Worm (Caenorhabditis elegans) whole organism, young adult: ENCODE data around the gene sex-1.

Source experiments
- B0035.1 ChIP-seq: sonication (generic microtip); optimal IDR thresholded peaks from 2 replicates; lab custom pipeline; 2016; ENCODE audit warnings: missing genetic modification characterization, mild to moderate bottlenecking, missing compliant biosample characterization, missing genotype, missing genetic modification reagents
- F23B12.7 ChIP-seq: sonication (generic microtip); optimal IDR thresholded peaks from 2 replicates; lab custom pipeline; 2017; ENCODE audit warnings: missing genetic modification characterization, mild to moderate bottlenecking, missing compliant biosample characterization, antibody characterized with exemption, moderate library complexity; ENCODE audit not compliant: insufficient read depth
- K12H6.12 ChIP-seq: fragments of 200-800 bp; sonication (Bioruptor generic); optimal IDR thresholded peaks from 2 replicates; lab custom pipeline; 2018; ENCODE audit warnings: mild to moderate bottlenecking, missing genetic modification characterization, missing compliant biosample characterization
- T07F8.4 ChIP-seq: sonication (generic microtip); optimal IDR thresholded peaks from 2 replicates; lab custom pipeline; 2016; ENCODE audit warnings: mild to moderate bottlenecking, missing genetic modification characterization, moderate library complexity, missing compliant biosample characterization
- Y95B8A.8 ChIP-seq: fragments of 200-800 bp; sonication (Bioruptor generic); IDR thresholded peaks from 2 replicates; pipeline ENCODE4 v1.3.6; 2022; ENCODE audit warnings: missing genetic modification reagents, missing genetic modification characterization, missing compliant biosample characterization
- ZK185.1 ChIP-seq: sonication (generic microtip); optimal IDR thresholded peaks from 2 replicates; lab custom pipeline; 2016; ENCODE audit warnings: mild to moderate bottlenecking, missing genetic modification characterization, missing compliant biosample characterization; ENCODE audit not compliant: poor library complexity, severe bottlenecking
- akir-1 ChIP-seq: fragments of 200-800 bp; sonication (Bioruptor generic); optimal IDR thresholded peaks from 2 replicates; lab custom pipeline; 2018; ENCODE audit warnings: mild to moderate bottlenecking, missing genetic modification characterization, moderate library complexity, missing compliant biosample characterization
- attf-3 ChIP-seq: fragments of 200-800 bp; sonication (Bioruptor generic); conservative IDR thresholded peaks from 2 replicates; pipeline ENCODE4 v1.3.6; 2022; ENCODE audit warnings: missing genetic modification reagents, missing genetic modification characterization, missing compliant biosample characterization
- attf-6 ChIP-seq: fragments of 200-800 bp; sonication (Bioruptor generic); IDR thresholded peaks from 2 replicates; pipeline ENCODE4 v1.3.6; 2022; ENCODE audit warnings: missing genetic modification reagents, missing genetic modification characterization, missing compliant biosample characterization
- cebp-1 ChIP-seq, 2 experiments: fragments of 200-800 bp in 1 of 2; sonication (Bioruptor generic) in 1 of 2; sonication (generic microtip) in 1 of 2; IDR thresholded peaks in 1 of 2; optimal IDR thresholded peaks in 1 of 2; 2 replicates each; pipeline versions ENCODE4 v1.3.6 to Lab custom; 2017 to 2022; ENCODE audit warnings: missing compliant biosample characterization in 2 of 2, missing genetic modification characterization in 2 of 2, mild to moderate bottlenecking in 1 of 2, missing genetic modification reagents in 1 of 2, moderate library complexity in 1 of 2
- cebp-2 ChIP-seq: fragments of 200-800 bp; sonication (Bioruptor generic); IDR thresholded peaks from 2 replicates; pipeline ENCODE4 v1.3.6; 2022; ENCODE audit warnings: missing genetic modification characterization, missing compliant biosample characterization
- ceh-27 ChIP-seq: fragments of 200-800 bp; sonication (Bioruptor generic); optimal IDR thresholded peaks from 2 replicates; lab custom pipeline; 2018; ENCODE audit warnings: mild to moderate bottlenecking, missing genetic modification characterization, moderate library complexity, missing compliant biosample characterization
- ceh-58 ChIP-seq: fragments of 200-800 bp; sonication (Bioruptor generic); IDR thresholded peaks from 2 replicates; pipeline ENCODE4 v1.3.6; 2022; ENCODE audit warnings: missing genetic modification characterization, missing compliant biosample characterization
- dpff-1 ChIP-seq: sonication (generic microtip); optimal IDR thresholded peaks from 2 replicates; lab custom pipeline; 2017; ENCODE audit warnings: mild to moderate bottlenecking, missing genetic modification characterization, missing compliant biosample characterization
- dpl-1 ChIP-seq: fragments of 150-350 bp; optimal IDR thresholded peaks from 2 replicates; lab custom pipeline; 2014; ENCODE audit warnings: missing biosample characterization, missing genetic modification reagents, missing genetic modification characterization
- egrh-3 ChIP-seq: fragments of 200-800 bp; sonication (Bioruptor generic); IDR thresholded peaks from 2 replicates; pipeline ENCODE4 v1.3.6; 2022; ENCODE audit warnings: missing genetic modification reagents, missing genetic modification characterization, missing compliant biosample characterization
- ekl-4 ChIP-seq: fragments of 200-800 bp; sonication (Bioruptor generic); IDR thresholded peaks from 2 replicates; pipeline ENCODE4 v1.3.6; 2022; ENCODE audit warnings: missing genetic modification reagents, missing genetic modification characterization, missing compliant biosample characterization
- ets-4 ChIP-seq: fragments of 200-800 bp; sonication (Bioruptor generic); optimal IDR thresholded peaks from 2 replicates; lab custom pipeline; 2018; ENCODE audit warnings: mild to moderate bottlenecking, missing genetic modification characterization, missing compliant biosample characterization
- gei-17 ChIP-seq: fragments of 200-800 bp; sonication (Bioruptor generic); optimal IDR thresholded peaks from 2 replicates; lab custom pipeline; 2018; ENCODE audit warnings: mild to moderate bottlenecking, missing genetic modification characterization, missing compliant biosample characterization
- hmg-1.2 ChIP-seq: fragments of 200-800 bp; sonication (Bioruptor generic); IDR thresholded peaks from 2 replicates; pipeline ENCODE4 v1.3.6; 2022; ENCODE audit warnings: missing genetic modification reagents, missing genetic modification characterization, missing compliant biosample characterization
- let-526 ChIP-seq: fragments of 200-800 bp; sonication (Bioruptor generic); IDR thresholded peaks from 2 replicates; pipeline ENCODE4 v1.3.6; 2022; ENCODE audit warnings: missing genetic modification reagents, missing genetic modification characterization, missing compliant biosample characterization
- let-607 ChIP-seq, 2 experiments: fragments of 200-800 bp in 1 of 2; sonication (Bioruptor generic) in 1 of 2; sonication (generic microtip) in 1 of 2; optimal IDR thresholded peaks; 2 replicates each; lab custom pipeline; 2016 to 2018; ENCODE audit warnings: mild to moderate bottlenecking in 2 of 2, missing compliant biosample characterization in 2 of 2, missing genetic modification characterization in 2 of 2, moderate library complexity in 2 of 2, missing genotype in 1 of 2
- lin-26 ChIP-seq: fragments of 200-800 bp; sonication (Bioruptor generic); IDR thresholded peaks from 2 replicates; pipeline ENCODE4 v1.3.6; 2022; ENCODE audit warnings: missing genetic modification reagents, missing genetic modification characterization, missing compliant biosample characterization
- lin-35 ChIP-seq, 3 experiments: fragments of 150-350 bp in 2 of 3; sonication (generic microtip) in 1 of 3; optimal IDR thresholded peaks; 2 replicates each; lab custom pipeline; 2014 to 2018; ENCODE audit warnings: missing biosample characterization in 3 of 3, missing genetic modification characterization in 3 of 3, missing genetic modification reagents in 3 of 3
- lin-54 ChIP-seq: fragments of 200-800 bp; sonication (Bioruptor generic); optimal IDR thresholded peaks from 2 replicates; lab custom pipeline; 2018; ENCODE audit warnings: mild to moderate bottlenecking, missing genetic modification characterization, missing compliant biosample characterization
- lir-1 ChIP-seq: fragments of 200-800 bp; sonication (Bioruptor generic); conservative IDR thresholded peaks from 2 replicates; pipeline ENCODE4 v1.3.6; 2022; ENCODE audit warnings: missing genetic modification reagents, missing genetic modification characterization, missing compliant biosample characterization
- madf-10 ChIP-seq: sonication (generic microtip); optimal IDR thresholded peaks from 2 replicates; lab custom pipeline; 2016; ENCODE audit warnings: mild to moderate bottlenecking, missing genetic modification characterization, missing compliant biosample characterization
- nhr-27 ChIP-seq: fragments of 200-800 bp; sonication (Bioruptor generic); optimal IDR thresholded peaks from 2 replicates; lab custom pipeline; 2018; ENCODE audit warnings: mild to moderate bottlenecking, missing genetic modification characterization, moderate library complexity, missing compliant biosample characterization
- repo-1 ChIP-seq: sonication (generic microtip); optimal IDR thresholded peaks from 2 replicates; lab custom pipeline; 2017; ENCODE audit warnings: mild to moderate bottlenecking, missing genetic modification characterization, missing compliant biosample characterization
- sptf-2 ChIP-seq: fragments of 200-800 bp; sonication (Bioruptor generic); optimal IDR thresholded peaks from 2 replicates; lab custom pipeline; 2018; ENCODE audit warnings: mild to moderate bottlenecking, missing genetic modification characterization, missing compliant biosample characterization
- unc-62 ChIP-seq: fragments of 150-350 bp; optimal IDR thresholded peaks from 2 replicates; lab custom pipeline; 2014; ENCODE audit warnings: missing biosample characterization, missing genetic modification reagents, missing genetic modification characterization
- xnd-1 ChIP-seq: sonication (generic microtip); optimal IDR thresholded peaks from 2 replicates; lab custom pipeline; 2016; ENCODE audit warnings: missing genotype, missing genetic modification reagents, missing genetic modification characterization, missing compliant biosample characterization
- zfh-2 ChIP-seq: fragments of 200-800 bp; sonication (Bioruptor generic); conservative IDR thresholded peaks from 2 replicates; pipeline ENCODE4 v1.3.6; 2022; ENCODE audit warnings: missing genetic modification reagents, missing genetic modification characterization, missing compliant biosample characterization
- zim-3 ChIP-seq: sonication (generic microtip); optimal IDR thresholded peaks from 2 replicates; lab custom pipeline; 2017; ENCODE audit warnings: mild to moderate bottlenecking, missing genetic modification characterization, moderate library complexity, missing compliant biosample characterization
- ztf-18 ChIP-seq: sonication (generic microtip); optimal IDR thresholded peaks from 2 replicates; lab custom pipeline; 2016; ENCODE audit warnings: missing genotype, mild to moderate bottlenecking, missing genetic modification characterization, missing compliant biosample characterization
- ztf-22 ChIP-seq: fragments of 200-800 bp; sonication (Bioruptor generic); optimal IDR thresholded peaks from 2 replicates; lab custom pipeline; 2018; ENCODE audit warnings: mild to moderate bottlenecking, missing genetic modification characterization, moderate library complexity, missing compliant biosample characterization

sex-1 gene

ce11 chrX:10197204-10197756, 7.9 kb downstream of the sex-1 start, which contains the start of gene nucb-1 (continued):
- TF ChIP-seq hmg-1.2 = peak; percentile 34; the same call in 1 of the 2 replicates
- TF ChIP-seq zfh-2 (GFP tag; lab: Robert Waterston, UW) = no peak
- no peak for TF ChIP-seq ZK185.1 (tag; lab: Kevin White, UChicago)
- peak; percentile 94 for TF ChIP-seq attf-3 (GFP tag; lab: Robert Waterston, UW)
- TF ChIP-seq B0035.1 (tag; lab: Kevin White, UChicago) = no peak

DNA sequence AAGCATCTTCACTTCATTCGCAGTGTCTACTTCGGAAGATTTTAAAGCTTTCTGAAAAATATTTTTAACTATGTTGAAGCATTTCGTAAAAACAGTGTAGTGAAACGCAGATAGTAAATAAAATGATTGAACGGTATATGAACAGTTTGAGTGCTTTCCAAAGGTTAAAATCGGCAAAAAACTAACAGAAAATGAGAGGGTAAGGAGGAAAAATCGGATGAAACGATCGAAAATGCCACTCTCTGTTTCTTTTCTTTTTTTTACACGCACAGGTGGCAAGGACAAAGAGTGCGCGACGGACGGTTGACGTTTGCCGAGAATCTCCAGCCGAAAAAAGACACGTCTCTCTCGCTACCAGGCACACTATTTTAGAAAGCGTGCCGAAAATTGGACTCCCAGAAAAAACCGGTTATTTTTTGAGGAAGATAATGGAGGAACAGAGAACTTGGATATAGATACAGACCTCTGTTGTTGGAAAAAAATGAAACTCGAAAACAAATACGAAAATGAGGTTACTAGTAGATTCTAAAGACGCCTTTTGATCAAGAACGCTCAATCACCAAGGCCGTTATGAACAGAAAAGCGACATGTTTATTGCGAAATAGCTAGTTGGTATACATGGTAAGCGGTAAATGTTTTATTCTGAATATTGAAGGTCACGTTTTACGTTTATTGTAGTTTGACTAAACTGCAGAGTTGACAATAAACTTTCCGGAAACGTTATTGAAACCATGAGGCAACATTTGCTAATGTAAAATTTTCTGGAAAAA, 10.7 kb downstream of the sex-1 start, which contains the start of gene myrf-2:
myrf-2 (minus strand) TSS at position 51 of the 770 bp plus-strand sequence.
- TF ChIP-seq cebp-1 (GFP tag; IDR thresholded peaks at IDR 0.05; lab: Robert Waterston, UW) (peak; percentile 43; the same call in 1 of the 2 replicates), cebp-1 (tag; optimal IDR thresholded peaks at IDR 0.05; lab: Kevin White, UChicago) (peak; percentile 88), lin-35 (GFP tag; optimal IDR thresholded peaks at IDR 0.05; lab: Kevin White, UChicago) (no peak)
- TF ChIP-seq, all 124 proteins: peak for 1

ce11 chrX:10189805-10190204, 15.4 kb downstream of the sex-1 start:
- no peak for TF ChIP-seq akir-1 (GFP tag; lab: Kevin White, UChicago)
- no peak for TF ChIP-seq gei-17 (GFP tag; lab: Kevin White, UChicago)
- TF ChIP-seq nhr-27 = no peak
- no peak for TF ChIP-seq dpff-1 (tag; lab: Kevin White, UChicago)
- no peak for TF ChIP-seq repo-1 (tag; lab: Kevin White, UChicago)
- no peak for TF ChIP-seq unc-62 (GFP tag; lab: Kevin White, UChicago)
- TF ChIP-seq sptf-2 (GFP tag; lab: Kevin White, UChicago) = no peak
- no peak for TF ChIP-seq dpl-1 (GFP tag; lab: Kevin White, UChicago)
- no peak for TF ChIP-seq let-526
- no peak for TF ChIP-seq cebp-2 (GFP tag; lab: Robert Waterston, UW)
- TF ChIP-seq xnd-1 (tag; lab: Kevin White, UChicago) = no peak
- TF ChIP-seq ceh-58 (GFP tag; lab: Robert Waterston, UW) = no peak
- no peak for TF ChIP-seq lin-54 (GFP tag; lab: Kevin White, UChicago)
- no peak for TF ChIP-seq cebp-1 (GFP tag; IDR thresholded peaks at IDR 0.05; lab: Robert Waterston, UW)
- no peak for TF ChIP-seq cebp-1 (tag; optimal IDR thresholded peaks at IDR 0.05; lab: Kevin White, UChicago)
- no peak for TF ChIP-seq attf-6
- no peak for TF ChIP-seq F23B12.7 (tag; lab: Kevin White, UChicago)

DNA sequence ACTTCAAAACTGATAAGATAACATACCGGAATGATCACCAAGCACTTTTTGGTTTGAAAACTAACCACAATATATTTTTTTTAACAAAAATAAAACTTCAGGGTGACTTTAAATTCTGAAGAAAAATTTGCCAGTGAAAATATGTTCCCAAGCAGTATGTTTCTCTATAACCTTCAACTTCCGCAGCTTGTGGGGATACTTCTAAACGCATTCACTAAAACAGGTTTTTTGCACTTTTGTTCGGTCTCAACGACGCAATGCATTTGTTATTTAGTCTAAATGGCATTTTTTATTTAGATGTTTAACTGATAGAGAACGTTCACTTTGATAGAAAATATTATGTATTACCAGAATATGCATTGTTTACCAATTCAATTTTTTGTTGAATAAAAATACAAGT, 16.0 kb downstream of the sex-1 start:
- no peak for TF ChIP-seq ets-4 (GFP tag; lab: Kevin White, UChicago)

- TF ChIP-seq zim-3 (tag; lab: Kevin White, UChicago) (peak; percentile 23), lin-35 (GFP tag; optimal IDR thresholded peaks at IDR 0.05; lab: Kevin White, UChicago) (peak in 1 of 3 experiments; percentile 71), attf-6 (no peak), madf-10 (peak; percentile 38), ztf-18 (peak; percentile 44), ceh-27 (GFP tag; lab: Kevin White, UChicago) (peak; percentile 75), K12H6.12 (tag; lab: Kevin White, UChicago) (peak; percentile 88), T07F8.4 (tag; lab: Kevin White, UChicago) (peak; percentile 15), ets-4 (GFP tag; lab: Kevin White, UChicago) (peak; percentile 60), lir-1 (GFP tag; lab: Robert Waterston, UW) (no peak), cebp-1 (GFP tag; IDR thresholded peaks at IDR 0.05; lab: Robert Waterston, UW) (0 out of 2 replicates have a peak, but pooled peaks have one; percentile 20), cebp-1 (tag; optimal IDR thresholded peaks at IDR 0.05; lab: Kevin White, UChicago) (peak; percentile 75), attf-3 (GFP tag; lab: Robert Waterston, UW) (no peak), Y95B8A.8 (GFP tag; lab: Robert Waterston, UW) (no peak), let-607 (tag; optimal IDR thresholded peaks at IDR 0.05; lab: Kevin White, UChicago) (peak in 1 of 2 experiments; percentile 25), ztf-22 (no peak), lin-26 (GFP tag; lab: Robert Waterston, UW) (peak; percentile 62; the same call in 1 of the 2 replicates), let-526 (peak; percentile 49; the same call in 1 of the 2 replicates), ekl-4 (0 out of 2 replicates have a peak, but pooled peaks have one; percentile 13), egrh-3 (peak; percentile 65)
Measured at ce11 chrX:10188493-10188895, 16.7 kb downstream of the sex-1 start.
